Worm (Caenorhabditis elegans): Measurements from ENCODE around the gene che-11.

che-11 gene

DNA sequence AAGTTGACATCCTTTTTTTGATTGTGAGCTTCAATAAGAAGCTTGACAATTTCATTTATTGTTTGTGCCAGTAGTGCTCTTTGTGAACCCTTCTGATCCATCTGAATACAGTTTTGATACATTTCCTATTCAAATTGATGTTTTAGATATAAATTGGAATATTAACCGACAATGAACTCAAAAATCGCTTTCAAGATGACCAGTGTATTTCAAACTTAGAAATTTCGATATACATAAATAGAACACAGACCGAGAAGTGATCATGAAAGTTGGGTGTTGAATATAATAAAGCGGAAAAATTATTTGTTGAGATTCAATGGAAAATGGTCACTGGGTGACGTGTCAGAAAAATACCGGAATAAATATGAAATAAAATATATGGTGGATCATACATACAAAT is 30.8 kb upstream of the che-11 start, which contains the start of gene elpc-3:
Gene elpc-3, minus strand, starts transcription at position 101 of the 400 bp plus-strand sequence.
- TF ChIP-seq sem-4 (tag; optimal IDR thresholded peaks at IDR 0.05) (no peak), ztf-11 (tag; optimal IDR thresholded peaks at IDR 0.05) (no peak), unc-62 (GFP tag; optimal IDR thresholded peaks at IDR 0.05) (no peak), Y55F3AM.14 (GFP tag; optimal IDR thresholded peaks at IDR 0.05) (no peak), sma-3 (GFP tag; optimal IDR thresholded peaks at IDR 0.05) (no peak), ZK546.5 (tag; optimal IDR thresholded peaks at IDR 0.05) (no peak), aly-2 (tag; optimal IDR thresholded peaks at IDR 0.05) (no peak), snpc-4 (tag; optimal IDR thresholded peaks at IDR 0.05) (no peak), elt-3 (tag; optimal IDR thresholded peaks at IDR 0.05) (no peak), lin-39 (tag; optimal IDR thresholded peaks at IDR 0.05) (no peak), nhr-6 (tag; optimal IDR thresholded peaks at IDR 0.05) (no peak), fos-1 (tag; optimal IDR thresholded peaks at IDR 0.05) (no peak), nhr-10 (tag; optimal IDR thresholded peaks at IDR 0.05) (no peak), mab-5 (tag; optimal IDR thresholded peaks at IDR 0.05) (no peak), gmeb-1 (tag; optimal IDR thresholded peaks at IDR 0.05) (no peak), mdl-1 (tag; optimal IDR thresholded peaks at IDR 0.05) (no peak), ztf-4 (tag; optimal IDR thresholded peaks at IDR 0.05) (no peak), egl-27 (tag; optimal IDR thresholded peaks at IDR 0.05) (no peak)

- TF ChIP-seq nhr-237 (tag; optimal IDR thresholded peaks at IDR 0.05) (no peak), dmd-4 (tag; optimal IDR thresholded peaks at IDR 0.05) (no peak)
These were observed 28.8 kb upstream of the che-11 start, which contains the start of gene clec-224 for ce11 chrV:12179338-12179737. Gene clec-224, minus strand, starts transcription at chrV:12179438.

ce11 chrV:12170114-12170513 is 19.6 kb upstream of the che-11 start, which contains the start of gene ZK863.1:
Gene ZK863.1, minus strand, starts transcription at chrV:12170214.
- TF ChIP-seq snpc-4 (tag; optimal IDR thresholded peaks at IDR 0.05) (no peak), aly-2 (tag; optimal IDR thresholded peaks at IDR 0.05) (no peak), nhr-23 (tag; optimal IDR thresholded peaks at IDR 0.05) (no peak), gmeb-1 (tag; optimal IDR thresholded peaks at IDR 0.05) (no peak), nhr-12 (tag; optimal IDR thresholded peaks at IDR 0.05) (no peak), egl-27 (tag; optimal IDR thresholded peaks at IDR 0.05) (no peak), skn-1 (tag; optimal IDR thresholded peaks at IDR 0.05) (no peak), mab-5 (tag; optimal IDR thresholded peaks at IDR 0.05) (no peak), lin-13 (GFP tag; optimal IDR thresholded peaks at IDR 0.05) (no peak), elt-3 (tag; optimal IDR thresholded peaks at IDR 0.05) (no peak), alr-1 (tag; optimal IDR thresholded peaks at IDR 0.05) (no peak)

DNA sequence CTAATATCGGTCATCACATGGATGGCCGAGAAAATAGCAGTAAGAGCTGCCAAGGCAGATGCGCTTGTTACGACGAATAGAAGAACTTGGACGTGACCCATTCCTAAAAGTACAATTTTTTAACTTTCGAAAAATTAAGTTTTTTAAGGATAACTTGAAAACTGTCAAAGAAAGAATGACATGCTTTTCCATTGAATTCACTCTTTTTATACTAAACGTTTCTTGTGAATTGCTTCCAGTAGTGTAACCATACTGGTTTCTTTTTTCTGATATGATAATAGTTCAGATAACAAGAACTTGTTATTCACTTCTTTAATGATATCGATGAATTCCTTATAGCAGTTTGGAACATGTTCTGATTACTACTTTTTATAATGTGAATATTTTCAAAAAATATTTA is 17.1 kb upstream of the che-11 start, which contains the start of gene col-37:
Gene col-37, minus strand, starts transcription at position 101 of the 400 bp plus-strand sequence.
- peak; percentile 18 for TF ChIP-seq unc-55 (GFP tag; optimal IDR thresholded peaks at IDR 0.05)
- no peak for TF ChIP-seq lin-11 (tag; optimal IDR thresholded peaks at IDR 0.05)

DNA sequence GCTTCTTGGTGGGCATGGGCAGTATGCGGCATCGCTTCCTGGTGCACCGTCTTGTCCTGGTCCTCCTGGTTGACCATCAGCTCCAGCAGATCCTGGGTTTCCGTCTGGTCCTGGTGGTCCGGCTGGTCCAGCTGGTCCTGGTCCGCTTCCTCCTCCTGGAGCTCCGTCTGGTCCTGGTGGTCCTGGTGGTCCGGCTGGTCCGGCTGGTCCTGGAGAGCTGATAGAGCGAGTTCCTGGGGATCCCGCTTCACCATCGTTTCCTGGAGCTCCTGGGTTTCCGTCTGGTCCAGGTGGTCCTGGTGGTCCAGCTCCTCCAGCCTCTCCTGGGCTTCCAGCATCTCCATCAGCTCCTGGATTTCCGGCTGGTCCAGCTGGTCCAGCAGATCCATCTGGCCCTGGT is 16.5 kb upstream of the che-11 start:
- no peak for TF ChIP-seq nhr-11 (tag; optimal IDR thresholded peaks at IDR 0.05)
- TF ChIP-seq unc-39 (tag; optimal IDR thresholded peaks at IDR 0.05), result no peak
- TF ChIP-seq lin-11 (tag; optimal IDR thresholded peaks at IDR 0.05), result no peak

DNA sequence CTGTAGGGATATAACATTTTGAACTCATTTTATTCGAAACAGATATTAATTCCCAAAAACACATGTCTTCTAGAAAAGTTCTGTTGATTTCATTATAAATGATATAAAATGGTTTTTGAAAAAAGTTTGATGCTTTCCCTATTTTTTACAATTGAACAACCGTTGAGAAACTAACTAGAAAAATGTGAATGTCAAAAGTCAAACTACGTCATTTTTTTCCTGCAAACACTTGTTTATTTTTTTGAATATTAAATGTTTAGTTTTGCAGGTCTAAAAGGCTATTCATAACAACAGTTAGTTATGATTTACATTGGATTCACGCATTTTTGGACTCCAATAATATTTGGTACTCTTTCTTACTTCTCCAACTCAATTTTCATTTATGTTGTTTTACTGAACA is 12.4 kb upstream of the che-11 start, which contains the start of gene srj-4:
Gene srj-4, plus strand, starts transcription at position 301 of the 400 bp plus-strand sequence.
- TF ChIP-seq aly-2 (tag; optimal IDR thresholded peaks at IDR 0.05) (no peak), nhr-10 (tag; optimal IDR thresholded peaks at IDR 0.05) (no peak), ztf-1 (GFP tag; conservative IDR thresholded peaks at IDR 0.05) (no peak), sma-9 (GFP tag; optimal IDR thresholded peaks at IDR 0.05) (no peak), sma-9 (tag; optimal IDR thresholded peaks at IDR 0.05) (no peak), elt-3 (tag; optimal IDR thresholded peaks at IDR 0.05) (no peak), blmp-1 (tag; optimal IDR thresholded peaks at IDR 0.05; ENCODE audit: insufficient read depth) (no peak), ceh-16 (tag; optimal IDR thresholded peaks at IDR 0.05) (no peak), Y55F3AM.14 (GFP tag; optimal IDR thresholded peaks at IDR 0.05) (no peak), ztf-4 (tag; optimal IDR thresholded peaks at IDR 0.05) (no peak), nhr-11 (tag; optimal IDR thresholded peaks at IDR 0.05) (no peak), alr-1 (tag; optimal IDR thresholded peaks at IDR 0.05) (no peak), gmeb-1 (tag; optimal IDR thresholded peaks at IDR 0.05) (no peak), unc-39 (tag; optimal IDR thresholded peaks at IDR 0.05) (no peak)
